Worm (Caenorhabditis elegans) whole organism, L2 larva: ENCODE data around the gene Y69H2.1.

Source experiments
- C34F6.9 ChIP-seq: fragments of 150-350 bp; optimal IDR thresholded peaks from 2 replicates; lab custom pipeline; 2014; ENCODE audit warnings: missing biosample characterization, missing genetic modification characterization
- alr-1 ChIP-seq: fragments of 150-350 bp; optimal IDR thresholded peaks from 2 replicates; lab custom pipeline; 2014; ENCODE audit warnings: missing biosample characterization, missing genetic modification characterization
- ama-1 ChIP-seq: fragments of 150-350 bp; optimal IDR thresholded peaks from 2 replicates; lab custom pipeline; 2018; ENCODE audit warnings: inconsistent platforms
- ceh-82 ChIP-seq: fragments of 150-350 bp; optimal IDR thresholded peaks from 2 replicates; lab custom pipeline; 2014; ENCODE audit warnings: missing biosample characterization, missing genetic modification characterization
- elt-3 ChIP-seq: sonication (generic microtip); optimal IDR thresholded peaks from 2 replicates; lab custom pipeline; 2017; ENCODE audit warnings: missing biosample characterization, missing genetic modification characterization
- fos-1 ChIP-seq: fragments of 150-350 bp; optimal IDR thresholded peaks from 2 replicates; lab custom pipeline; 2014; ENCODE audit warnings: missing biosample characterization, missing genetic modification characterization
- lsy-2 ChIP-seq, 2 experiments: fragments of 150-350 bp in 1 of 2; sonication (generic microtip) in 1 of 2; optimal IDR thresholded peaks; 2 replicates each; lab custom pipeline; 2014 to 2017; ENCODE audit warnings: missing biosample characterization in 2 of 2, missing genetic modification characterization in 2 of 2
- nhr-237 ChIP-seq: fragments of 150-350 bp; optimal IDR thresholded peaks from 2 replicates; lab custom pipeline; 2014; ENCODE audit warnings: missing biosample characterization, missing genetic modification characterization
- sma-3 ChIP-seq: sonication (generic microtip); optimal IDR thresholded peaks from 2 replicates; lab custom pipeline; 2016; ENCODE audit warnings: missing genetic modification reagents, missing genetic modification characterization, missing compliant biosample characterization

DNA sequence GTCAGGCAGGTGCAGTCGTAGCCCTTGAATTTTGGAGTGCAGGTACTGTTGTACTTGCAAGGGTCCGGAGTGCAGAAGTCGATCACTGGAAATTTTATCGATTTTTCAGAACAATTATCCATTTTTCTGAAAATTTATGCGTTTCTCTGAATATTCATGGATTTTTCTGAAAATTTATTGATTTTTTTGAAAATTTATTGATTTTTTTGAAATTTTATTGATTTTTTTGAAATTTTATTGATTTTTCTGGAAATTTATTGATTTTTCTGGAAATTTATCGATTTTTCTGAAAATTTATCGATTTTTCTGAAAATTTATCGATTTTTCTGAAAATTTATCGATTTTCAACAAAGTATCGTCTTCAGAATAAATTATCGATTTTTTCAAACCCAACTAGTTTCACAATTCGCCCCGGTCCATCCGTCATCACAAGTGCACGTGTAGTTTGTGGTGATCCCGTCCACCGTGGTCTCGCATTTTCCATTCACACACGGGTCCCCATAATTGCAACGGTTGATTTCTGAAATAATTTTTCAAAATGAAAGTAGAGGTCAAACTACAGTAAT is 9.7 kb upstream of the Y69H2.1 start:
- no peak for TF ChIP-seq sma-3 (GFP tag; lab: Kevin White, UChicago)
- TF ChIP-seq ama-1 (lab: Kevin White, UChicago), result no peak
- no peak for TF ChIP-seq ceh-82 (tag; lab: Kevin White, UChicago)
- no peak for TF ChIP-seq C34F6.9 (tag; lab: Kevin White, UChicago)
- TF ChIP-seq alr-1 (tag; lab: Kevin White, UChicago), result no peak
- TF ChIP-seq lsy-2 (tag; optimal IDR thresholded peaks at IDR 0.05; lab: Kevin White, UChicago), result no peak
- no peak for TF ChIP-seq elt-3 (tag; lab: Kevin White, UChicago)
- no peak for TF ChIP-seq fos-1
- no peak for TF ChIP-seq nhr-237
